Worm (Caenorhabditis elegans) whole organism, L3 larva: ENCODE data around the gene srh-59.

ENCODE experiments used
- R02D3.7 ChIP-seq: fragments of 150-350 bp; optimal IDR thresholded peaks from 2 replicates; lab custom pipeline; 2014; ENCODE audit warnings: missing biosample characterization, missing genetic modification characterization
- ama-1 ChIP-seq: fragments of 150-350 bp; optimal IDR thresholded peaks from 2 replicates; lab custom pipeline; 2018
- elt-2 ChIP-seq: sonication (generic microtip); optimal IDR thresholded peaks from 2 replicates; lab custom pipeline; 2016; ENCODE audit warnings: missing genetic modification reagents, mild to moderate bottlenecking, missing genetic modification characterization, missing compliant biosample characterization
- fkh-10 ChIP-seq: sonication (generic microtip); optimal IDR thresholded peaks from 2 replicates; lab custom pipeline; 2017; ENCODE audit warnings: missing biosample characterization, missing genetic modification reagents, missing genetic modification characterization
- mml-1 ChIP-seq: fragments of 150-350 bp; sonication (generic microtip); optimal IDR thresholded peaks from 3 replicates; lab custom pipeline; 2014; ENCODE audit warnings: missing biosample characterization, missing genetic modification characterization
- nhr-11 ChIP-seq: fragments of 150-350 bp; optimal IDR thresholded peaks from 2 replicates; lab custom pipeline; 2014; ENCODE audit warnings: missing biosample characterization, missing genetic modification characterization
- pqm-1 ChIP-seq: fragments of 150-350 bp; optimal IDR thresholded peaks from 2 replicates; lab custom pipeline; 2017; ENCODE audit warnings: missing biosample characterization, missing genetic modification characterization, inconsistent platforms

DNA sequence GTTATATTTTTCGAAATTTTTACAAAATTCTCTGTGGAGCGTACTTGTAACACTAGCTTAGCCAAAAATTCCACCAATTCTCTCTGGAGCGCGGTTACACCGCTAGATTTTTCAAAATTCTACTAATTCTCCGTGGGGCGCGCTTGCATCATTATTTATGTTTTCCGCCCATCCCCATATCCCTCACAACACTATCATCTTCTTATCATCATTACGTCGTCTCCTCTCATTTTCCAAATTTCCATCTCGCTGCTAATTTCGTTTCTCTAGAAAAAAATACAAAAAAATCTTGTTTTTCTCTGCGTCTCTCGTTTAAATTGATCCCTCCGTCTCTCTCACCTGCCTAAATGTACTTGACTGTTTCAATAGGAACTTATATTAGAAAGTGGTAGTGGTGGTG is 26.6 kb upstream of the srh-59 start:
- TF ChIP-seq ama-1 (lab: Kevin White, UChicago) = no peak
- TF ChIP-seq pqm-1 (tag; lab: Kevin White, UChicago) = no peak
- TF ChIP-seq fkh-10 (GFP tag; lab: Kevin White, UChicago) = no peak
- no peak for TF ChIP-seq R02D3.7 (tag; lab: Kevin White, UChicago)
- TF ChIP-seq elt-2 = no peak
- no peak for TF ChIP-seq nhr-11 (tag; lab: Kevin White, UChicago)
- TF ChIP-seq mml-1 (tag; lab: Kevin White, UChicago) = no peak
